Worm (Caenorhabditis elegans) whole organism, L2 larva: ENCODE measurements around the gene nhr-137.

Experiments used
- ceh-16 ChIP-seq: fragments of 150-350 bp; optimal IDR thresholded peaks from 2 replicates; lab custom pipeline; 2014; ENCODE audit warnings: missing biosample characterization, missing genetic modification characterization
- fos-1 ChIP-seq: fragments of 150-350 bp; optimal IDR thresholded peaks from 2 replicates; lab custom pipeline; 2014; ENCODE audit warnings: missing biosample characterization, missing genetic modification characterization
- lsy-2 ChIP-seq, 2 experiments: fragments of 150-350 bp in 1 of 2; sonication (generic microtip) in 1 of 2; optimal IDR thresholded peaks; 2 replicates each; lab custom pipeline; 2014 to 2017; ENCODE audit warnings: missing biosample characterization in 2 of 2, missing genetic modification characterization in 2 of 2
- mdl-1 ChIP-seq, 2 experiments: fragments of 150-350 bp in 1 of 2; sonication (generic microtip) in 1 of 2; optimal IDR thresholded peaks; 2 replicates each; lab custom pipeline; 2017; ENCODE audit warnings: missing biosample characterization in 2 of 2, missing genetic modification characterization in 2 of 2
- nhr-12 ChIP-seq: fragments of 150-350 bp; optimal IDR thresholded peaks from 2 replicates; lab custom pipeline; 2014; ENCODE audit warnings: missing biosample characterization, missing genetic modification characterization
- nhr-237 ChIP-seq: fragments of 150-350 bp; optimal IDR thresholded peaks from 2 replicates; lab custom pipeline; 2014; ENCODE audit warnings: missing biosample characterization, missing genetic modification characterization
- snpc-4 ChIP-seq: fragments of 150-350 bp; optimal IDR thresholded peaks from 2 replicates; lab custom pipeline; 2014; ENCODE audit warnings: missing biosample characterization, missing genetic modification characterization
- unc-39 ChIP-seq: fragments of 150-350 bp; optimal IDR thresholded peaks from 2 replicates; lab custom pipeline; 2014; ENCODE audit warnings: missing biosample characterization, missing genetic modification characterization
- zag-1 ChIP-seq: fragments of 150-350 bp; optimal IDR thresholded peaks from 2 replicates; lab custom pipeline; 2014; ENCODE audit warnings: missing biosample characterization, missing genetic modification characterization

DNA sequence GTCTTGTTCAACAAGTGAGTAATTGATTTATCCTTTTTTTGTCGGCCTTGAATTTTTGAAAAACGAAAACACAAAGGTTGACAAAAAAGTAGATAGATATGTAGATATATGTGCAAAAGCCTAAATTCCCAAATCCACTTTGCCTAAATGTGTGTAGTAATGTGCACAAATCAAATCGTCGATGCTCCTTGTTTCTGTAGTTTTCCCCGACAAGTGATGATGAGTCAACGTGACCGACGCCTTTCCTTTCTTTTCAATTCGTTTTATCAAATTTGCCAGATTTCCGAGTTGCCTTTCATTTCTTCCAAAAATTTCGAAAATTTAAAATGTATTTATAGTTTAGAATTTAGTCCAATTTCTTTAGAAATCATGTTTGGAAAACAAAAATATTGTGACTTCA is 36.3 kb upstream of the nhr-137 start:
- TF ChIP-seq nhr-12 (tag; lab: Kevin White, UChicago) (no peak), ceh-16 (tag; lab: Kevin White, UChicago) (no peak), nhr-237 (no peak), zag-1 (tag; lab: Kevin White, UChicago) (no peak), snpc-4 (no peak), lsy-2 (tag; optimal IDR thresholded peaks at IDR 0.05; lab: Kevin White, UChicago) (no peak), unc-39 (tag; lab: Kevin White, UChicago) (no peak), mdl-1 (tag; optimal IDR thresholded peaks at IDR 0.05; lab: Kevin White, UChicago) (no peak), fos-1 (no peak)
